Worm (Caenorhabditis elegans) whole organism, L4 larva: ENCODE results near the gene Y46H3A.5.

Experiments
- F10B5.3 ChIP-seq: sonication (generic microtip); optimal IDR thresholded peaks from 2 replicates; lab custom pipeline; 2016; ENCODE audit warnings: mild to moderate bottlenecking, missing genetic modification characterization, missing compliant biosample characterization
- F44E2.7 ChIP-seq: fragments of 200-800 bp; sonication (Bioruptor generic); IDR thresholded peaks from 2 replicates; pipeline ENCODE4 v2.1.2; 2022; ENCODE audit warnings: missing genetic modification characterization, missing compliant biosample characterization
- R02D3.7 ChIP-seq: fragments of 150-350 bp; sonication (generic microtip); optimal IDR thresholded peaks from 3 replicates; lab custom pipeline; 2014; ENCODE audit warnings: missing biosample characterization, missing genetic modification characterization
- T26A8.4 ChIP-seq: fragments of 200-800 bp; sonication (Bioruptor generic); IDR thresholded peaks from 2 replicates; pipeline ENCODE4 v1.3.6; 2022; ENCODE audit warnings: missing genetic modification characterization, missing compliant biosample characterization
- Y5F2A.4 ChIP-seq: fragments of 200-800 bp; sonication (Bioruptor generic); optimal IDR thresholded peaks from 2 replicates; lab custom pipeline; 2018; ENCODE audit warnings: mild to moderate bottlenecking, missing genetic modification characterization, missing compliant biosample characterization
- Y75B8A.6 ChIP-seq: fragments of 200-800 bp; sonication (Bioruptor generic); IDR thresholded peaks from 2 replicates; pipeline ENCODE4 v1.3.6; 2022; ENCODE audit warnings: missing genetic modification reagents, missing genetic modification characterization, missing compliant biosample characterization
- ZK337.2 ChIP-seq: fragments of 200-800 bp; sonication (Bioruptor generic); IDR thresholded peaks from 2 replicates; pipeline ENCODE4 v1.3.6; 2022; ENCODE audit warnings: missing genetic modification reagents, missing genetic modification characterization, missing compliant biosample characterization
- aha-1 ChIP-seq: fragments of 150-350 bp; peaks from one replicate; lab custom pipeline; 2014; ENCODE audit warnings: missing biosample characterization, missing genetic modification characterization
- ama-1 ChIP-seq: fragments of 150-350 bp; optimal IDR thresholded peaks from 2 replicates; lab custom pipeline; 2014; ENCODE audit warnings: inconsistent platforms, mixed read lengths
- arid-1 ChIP-seq: fragments of 200-800 bp; sonication (Bioruptor generic); conservative IDR thresholded peaks from 2 replicates; pipeline ENCODE4 v1.3.6; 2022; ENCODE audit warnings: missing genetic modification reagents, missing genetic modification characterization, missing compliant biosample characterization
- attf-4 ChIP-seq: sonication (generic microtip); optimal IDR thresholded peaks from 3 replicates; lab custom pipeline; 2017; ENCODE audit warnings: missing biosample characterization, missing genetic modification characterization
- ceh-20 ChIP-seq: fragments of 200-800 bp; sonication (Bioruptor generic); IDR thresholded peaks from 2 replicates; pipeline ENCODE4 v1.3.6; 2022; ENCODE audit warnings: missing genetic modification reagents, missing genetic modification characterization, missing compliant biosample characterization
- ceh-32 ChIP-seq: sonication (generic microtip); optimal IDR thresholded peaks from 2 replicates; lab custom pipeline; 2016; ENCODE audit warnings: mild to moderate bottlenecking, missing genetic modification characterization, missing compliant biosample characterization; ENCODE audit not compliant: poor library complexity
- ceh-44 ChIP-seq: fragments of 200-800 bp; sonication (Bioruptor generic); IDR thresholded peaks from 2 replicates; pipeline ENCODE4 v1.3.6; 2022; ENCODE audit warnings: missing genetic modification reagents, missing genetic modification characterization, missing compliant biosample characterization
- ceh-62 ChIP-seq: sonication (generic microtip); optimal IDR thresholded peaks from 2 replicates; lab custom pipeline; 2017; ENCODE audit warnings: missing biosample characterization, missing genetic modification characterization
- daf-16 ChIP-seq, 3 experiments: sonication (generic microtip); optimal IDR thresholded peaks; 2 replicates each; lab custom pipeline; 2016 to 2017; ENCODE audit warnings: missing genetic modification characterization in 3 of 3, missing genetic modification reagents in 3 of 3, mild to moderate bottlenecking in 2 of 3, missing compliant biosample characterization in 2 of 3, missing biosample characterization in 1 of 3, moderate library complexity in 1 of 3
- daf-19 ChIP-seq: fragments of 200-800 bp; sonication (Bioruptor generic); conservative IDR thresholded peaks from 2 replicates; pipeline ENCODE4 v1.3.6; 2022; ENCODE audit warnings: missing genetic modification characterization, missing compliant biosample characterization
- dmd-6 ChIP-seq: fragments of 200-800 bp; sonication (Bioruptor generic); IDR thresholded peaks from 2 replicates; pipeline ENCODE4 v1.3.6; 2022; ENCODE audit warnings: missing genetic modification reagents, missing genetic modification characterization, missing compliant biosample characterization
- dpl-1 ChIP-seq: fragments of 150-350 bp; optimal IDR thresholded peaks from 2 replicates; lab custom pipeline; 2014; ENCODE audit warnings: missing biosample characterization, missing genetic modification reagents, missing genetic modification characterization
- dve-1 ChIP-seq: sonication (generic microtip); optimal IDR thresholded peaks from 2 replicates; lab custom pipeline; 2017; ENCODE audit warnings: antibody characterized with exemption, mild to moderate bottlenecking, missing genetic modification characterization, missing compliant biosample characterization; ENCODE audit not compliant: insufficient read depth
- egl-43 ChIP-seq: fragments of 200-800 bp; sonication (Bioruptor generic); IDR thresholded peaks from 2 replicates; pipeline ENCODE4 v1.3.6; 2022; ENCODE audit warnings: missing genetic modification reagents, missing genetic modification characterization, missing compliant biosample characterization
- fos-1 ChIP-seq: fragments of 150-350 bp; optimal IDR thresholded peaks from 2 replicates; lab custom pipeline; 2014; ENCODE audit warnings: missing biosample characterization, missing genetic modification characterization
- hlh-11 ChIP-seq: fragments of 200-800 bp; sonication (Bioruptor generic); optimal IDR thresholded peaks from 2 replicates; lab custom pipeline; 2018; ENCODE audit warnings: mild to moderate bottlenecking, missing genetic modification characterization, missing compliant biosample characterization
- hlh-30 ChIP-seq: sonication (generic microtip); optimal IDR thresholded peaks from 2 replicates; lab custom pipeline; 2017; ENCODE audit warnings: antibody characterized with exemption, mild to moderate bottlenecking, missing genetic modification characterization, missing compliant biosample characterization; ENCODE audit not compliant: insufficient read depth
- lim-7 ChIP-seq: fragments of 200-800 bp; sonication (Bioruptor generic); IDR thresholded peaks from 2 replicates; pipeline ENCODE4 v1.3.6; 2022; ENCODE audit warnings: missing genetic modification characterization, missing compliant biosample characterization
- lin-13 ChIP-seq: fragments of 150-350 bp; optimal IDR thresholded peaks from 2 replicates; lab custom pipeline; 2014; ENCODE audit warnings: missing biosample characterization, missing genetic modification reagents, missing genetic modification characterization
- lsy-2 ChIP-seq, 2 experiments: fragments of 150-350 bp in 1 of 2; sonication (generic microtip) in 1 of 2; optimal IDR thresholded peaks; 2 replicates each; lab custom pipeline; 2014 to 2017; ENCODE audit warnings: missing biosample characterization in 2 of 2, missing genetic modification characterization in 2 of 2
- madf-5 ChIP-seq, 2 experiments: fragments of 200-800 bp; sonication (Bioruptor generic); IDR thresholded peaks; 2 replicates each; pipeline ENCODE4 v1.3.6; 2022; ENCODE audit warnings: missing compliant biosample characterization in 2 of 2, missing genetic modification characterization in 2 of 2
- madf-9 ChIP-seq: fragments of 200-800 bp; sonication (Bioruptor generic); conservative IDR thresholded peaks from 2 replicates; pipeline ENCODE4 v1.3.6; 2022; ENCODE audit warnings: missing genetic modification reagents, missing genetic modification characterization, missing compliant biosample characterization
- mdl-1 ChIP-seq, 2 experiments: fragments of 150-350 bp in 1 of 2; sonication (generic microtip) in 1 of 2; optimal IDR thresholded peaks; 2 replicates each; lab custom pipeline; 2014 to 2017; ENCODE audit warnings: missing biosample characterization in 2 of 2, missing genetic modification characterization in 2 of 2
- mep-1 ChIP-seq: fragments of 150-350 bp; sonication (generic microtip); optimal IDR thresholded peaks from 3 replicates; lab custom pipeline; 2014; ENCODE audit warnings: missing biosample characterization, missing genetic modification characterization
- mes-2 ChIP-seq: sonication (generic microtip); optimal IDR thresholded peaks from 2 replicates; lab custom pipeline; 2016; ENCODE audit warnings: missing genotype, mild to moderate bottlenecking, missing genetic modification characterization, missing compliant biosample characterization; ENCODE audit not compliant: poor library complexity, severe bottlenecking
- mxl-2 ChIP-seq: fragments of 200-800 bp; sonication (Bioruptor generic); conservative IDR thresholded peaks from 2 replicates; pipeline ENCODE4 v1.3.6; 2022; ENCODE audit warnings: missing genetic modification reagents, missing genetic modification characterization, missing compliant biosample characterization
- mxl-3 ChIP-seq: fragments of 200-800 bp; sonication (Bioruptor generic); optimal IDR thresholded peaks from 2 replicates; lab custom pipeline; 2018; ENCODE audit warnings: mild to moderate bottlenecking, missing genetic modification characterization, missing compliant biosample characterization
- nhr-237 ChIP-seq: sonication (generic microtip); optimal IDR thresholded peaks from 2 replicates; lab custom pipeline; 2017; ENCODE audit warnings: missing biosample characterization, missing genetic modification characterization
- nhr-28 ChIP-seq: fragments of 150-350 bp; optimal IDR thresholded peaks from 2 replicates; lab custom pipeline; 2014; ENCODE audit warnings: missing biosample characterization, missing genetic modification characterization
- nhr-6 ChIP-seq: fragments of 150-350 bp; optimal IDR thresholded peaks from 2 replicates; lab custom pipeline; 2014; ENCODE audit warnings: missing biosample characterization, missing genetic modification characterization
- nhr-76 ChIP-seq: fragments of 150-350 bp; optimal IDR thresholded peaks from 2 replicates; lab custom pipeline; 2014; ENCODE audit warnings: missing biosample characterization, missing genetic modification characterization
- nhr-77 ChIP-seq: fragments of 150-350 bp; optimal IDR thresholded peaks from 2 replicates; lab custom pipeline; 2014; ENCODE audit warnings: missing biosample characterization, missing genetic modification characterization
- php-3 ChIP-seq: fragments of 200-800 bp; sonication (Bioruptor generic); IDR thresholded peaks from 2 replicates; pipeline ENCODE4 v1.3.6; 2022; ENCODE audit warnings: missing genetic modification reagents, missing genetic modification characterization, missing compliant biosample characterization
- pqm-1 ChIP-seq: sonication (generic microtip); optimal IDR thresholded peaks from 2 replicates; lab custom pipeline; 2017; ENCODE audit warnings: missing biosample characterization, missing genetic modification characterization
- skn-1 ChIP-seq: fragments of 150-350 bp; optimal IDR thresholded peaks from 2 replicates; lab custom pipeline; 2014; ENCODE audit warnings: missing biosample characterization, missing genetic modification characterization
- spr-3 ChIP-seq: fragments of 200-800 bp; sonication (Bioruptor generic); optimal IDR thresholded peaks from 2 replicates; lab custom pipeline; 2018; ENCODE audit warnings: mild to moderate bottlenecking, missing genetic modification characterization, missing compliant biosample characterization
- unc-62 ChIP-seq, 3 experiments: fragments of 150-350 bp in 1 of 3; sonication (generic microtip); optimal IDR thresholded peaks in 2 of 3; peaks in 1 of 3; 1 replicate in 1 of 3; 2 replicates in 2 of 3; lab custom pipeline; 2014 to 2017; ENCODE audit warnings: missing biosample characterization in 3 of 3, missing genetic modification characterization in 3 of 3, missing genetic modification reagents in 3 of 3, missing genotype in 1 of 3

Gene Y46H3A.5

DNA sequence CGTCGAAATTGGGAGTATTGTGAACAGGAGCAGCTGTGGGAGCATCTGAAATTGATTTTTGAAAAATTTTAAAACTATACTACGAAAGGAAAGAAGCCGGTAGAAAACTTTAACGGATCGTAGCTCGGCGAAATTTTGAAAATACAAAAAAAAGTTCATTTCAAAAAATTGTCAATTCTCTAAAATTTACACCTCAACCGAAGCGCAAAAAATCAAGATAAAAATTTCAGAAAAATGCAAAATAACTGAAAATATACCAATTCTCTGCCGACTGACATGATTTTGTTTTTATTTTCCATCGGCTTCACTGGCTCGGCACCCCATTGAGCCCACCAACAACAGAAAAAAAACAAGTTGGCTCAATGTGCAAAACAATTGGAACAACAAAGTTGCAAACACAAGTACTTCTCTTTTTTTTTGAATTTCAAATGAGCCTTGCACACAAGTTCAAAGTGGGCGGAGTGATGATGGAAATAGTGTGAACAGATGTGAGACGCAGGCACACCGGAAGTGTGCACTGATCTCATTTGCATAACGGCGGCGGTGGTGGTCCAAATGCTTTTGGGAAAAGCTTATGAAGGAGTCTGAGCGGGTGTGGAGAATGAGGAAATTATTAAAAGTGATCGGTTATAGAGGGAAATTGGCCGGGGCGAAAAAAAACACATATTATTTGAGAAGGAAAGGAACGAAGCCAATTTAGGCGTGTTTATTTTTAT, 39.7 kb downstream of the Y46H3A.5 start, which contains the start of gene F36H9.7:
F36H9.7 (minus strand) TSS at position 51 of the 716 bp plus-strand sequence.
- no peak for TF ChIP-seq attf-4 (tag; lab: Kevin White, UChicago)
- TF ChIP-seq lim-7 (GFP tag; lab: Robert Waterston, UW) = no peak
- TF ChIP-seq ceh-62 = no peak
- no peak for TF ChIP-seq R02D3.7 (tag; lab: Kevin White, UChicago)
- no peak for TF ChIP-seq skn-1 (tag; lab: Kevin White, UChicago)
- no peak for TF ChIP-seq nhr-76 (tag; lab: Kevin White, UChicago)
- no peak for TF ChIP-seq php-3 (GFP tag; lab: Robert Waterston, UW)
- TF ChIP-seq madf-5 (GFP tag; IDR thresholded peaks at IDR 0.05; lab: Robert Waterston, UW) = no peak
- TF ChIP-seq, all 104 proteins: peak for 0

- TF ChIP-seq lsy-2 (tag; optimal IDR thresholded peaks at IDR 0.05; lab: Kevin White, UChicago) = peak in 1 of 2 experiments; percentile 14
- no peak for TF ChIP-seq ZK337.2 (GFP tag; lab: Robert Waterston, UW)
- TF ChIP-seq hlh-30 = peak; percentile 18
- peak; percentile 18 for TF ChIP-seq mes-2
- TF ChIP-seq aha-1 = peak; percentile 39
- TF ChIP-seq nhr-77 (tag; lab: Kevin White, UChicago) = no peak
- TF ChIP-seq ceh-32 (tag; lab: Kevin White, UChicago) = no peak
- TF ChIP-seq dve-1 = peak; percentile 3
These were observed 41.6 kb downstream of the Y46H3A.5 start for ce11 chrV:1773120-1773519.

DNA sequence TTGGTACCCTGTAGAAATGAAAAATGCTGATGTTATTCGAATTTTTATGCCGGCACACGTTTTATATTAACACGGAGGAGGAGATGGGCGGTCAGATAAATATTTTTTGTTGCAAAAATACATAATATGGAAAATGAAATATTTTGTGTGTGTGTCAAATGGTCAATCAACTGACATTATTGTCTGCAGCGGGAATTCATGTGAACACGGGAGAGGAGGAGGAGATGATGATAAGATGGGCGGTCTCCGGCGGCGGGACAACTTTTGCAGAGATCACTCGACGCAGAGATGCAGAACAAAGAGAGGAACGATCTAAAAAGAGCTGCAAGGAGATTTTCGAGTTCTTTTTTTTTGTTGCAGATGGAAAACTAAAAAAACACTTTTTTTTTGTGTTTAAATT, 43.0 kb downstream of the Y46H3A.5 start, which contains the start of gene dhs-13:
dhs-13 (minus strand) TSS at position 8 of the 400 bp plus-strand sequence.
- TF ChIP-seq lin-13 (GFP tag; lab: Kevin White, UChicago) (no peak), mdl-1 (tag; optimal IDR thresholded peaks at IDR 0.05; lab: Kevin White, UChicago) (peak in 1 of 2 experiments; percentile 14), F44E2.7 (GFP tag; lab: Robert Waterston, UW) (no peak), daf-16 (GFP tag; optimal IDR thresholded peaks at IDR 0.05; lab: Kevin White, UChicago) (peak in 1 of 2 experiments; percentile 28), daf-16 (tag; optimal IDR thresholded peaks at IDR 0.05; lab: Kevin White, UChicago) (peak; percentile 4), mep-1 (tag; lab: Kevin White, UChicago) (peak; percentile 28), nhr-76 (tag; lab: Kevin White, UChicago) (no peak), nhr-237 (tag; lab: Kevin White, UChicago) (no peak), dpl-1 (no peak), ama-1 (lab: Kevin White, UChicago) (no peak), mxl-2 (GFP tag; lab: Robert Waterston, UW) (no peak), dmd-6 (GFP tag; lab: Robert Waterston, UW) (peak; percentile 67), daf-19 (no peak), egl-43 (GFP tag; lab: Robert Waterston, UW) (no peak), T26A8.4 (no peak), dve-1 (peak; percentile 46), ceh-20 (no peak), lim-7 (GFP tag; lab: Robert Waterston, UW) (no peak), mes-2 (peak; percentile 9), madf-9 (GFP tag; lab: Robert Waterston, UW) (no peak), hlh-30 (peak; percentile 93), madf-5 (GFP tag; IDR thresholded peaks at IDR 0.05; lab: Robert Waterston, UW) (no peak), pqm-1 (tag; lab: Kevin White, UChicago) (peak; percentile 27), Y75B8A.6 (no peak), nhr-77 (tag; lab: Kevin White, UChicago) (no peak), R02D3.7 (tag; lab: Kevin White, UChicago) (no peak), fos-1 (tag; lab: Kevin White, UChicago) (no peak), hlh-11 (tag; lab: Kevin White, UChicago) (peak; percentile 83), mxl-3 (peak; percentile 66), arid-1 (GFP tag; lab: Robert Waterston, UW) (no peak), nhr-6 (tag; lab: Kevin White, UChicago) (no peak), spr-3 (GFP tag; lab: Kevin White, UChicago) (no peak), unc-62 (GFP tag; optimal IDR thresholded peaks at IDR 0.05 in 1 of 2; lab: Kevin White, UChicago) (no peak), unc-62 (tag; optimal IDR thresholded peaks at IDR 0.05; lab: Kevin White, UChicago) (no peak), ceh-44 (GFP tag; lab: Robert Waterston, UW) (no peak), ZK337.2 (GFP tag; lab: Robert Waterston, UW) (no peak), nhr-28 (tag; lab: Kevin White, UChicago) (peak; percentile 76), F10B5.3 (tag; lab: Kevin White, UChicago) (no peak), Y5F2A.4 (GFP tag; lab: Kevin White, UChicago) (no peak), skn-1 (tag; lab: Kevin White, UChicago) (no peak)
